Fruit fly (Drosophila melanogaster): ENCODE data around the gene CG15824.

Gene CG15824

dm6 chr2L:865851-866250 lies 19.1 kb downstream of the CG15824 start (continued):
- TF ChIP-seq Elba2 (GFP tag; optimal IDR thresholded peaks at IDR 0.05) (peak; percentile 79), CG1792 (GFP tag; optimal IDR thresholded peaks at IDR 0.05) (peak; percentile 92), Aef1 (GFP tag; IDR thresholded peaks at IDR 0.05) (peak; percentile 95), Max (GFP tag; optimal IDR thresholded peaks at IDR 0.05) (peak; percentile 96), prd (optimal IDR thresholded peaks at IDR 0.05) (no peak), prd (GFP tag; IDR thresholded peaks at IDR 0.05) (peak; percentile 97), Hr78 (GFP tag; optimal IDR thresholded peaks at IDR 0.05) (peak in 1 of 2 experiments; percentile 94), Deaf1 (tag; optimal IDR thresholded peaks at IDR 0.05) (peak; percentile 76), CG18619 (GFP tag; optimal IDR thresholded peaks at IDR 0.05) (peak; percentile 96), scrt (GFP tag; optimal IDR thresholded peaks at IDR 0.05) (peak; percentile 92), yki (optimal IDR thresholded peaks at IDR 0.05) (no peak), stwl (tag; optimal IDR thresholded peaks at IDR 0.05) (peak; percentile 43), pfk (GFP tag; optimal IDR thresholded peaks at IDR 0.05) (peak; percentile 20), CG8388 (GFP tag; optimal IDR thresholded peaks at IDR 0.05) (peak; percentile 95), CG17568 (GFP tag; optimal IDR thresholded peaks at IDR 0.05) (peak; percentile 95), grau (tag; optimal IDR thresholded peaks at IDR 0.05) (peak; percentile 94), dati (GFP tag; IDR thresholded peaks at IDR 0.05) (peak; percentile 94), CG7839 (tag; optimal IDR thresholded peaks at IDR 0.05) (peak; percentile 97), Ptx1 (GFP tag; IDR thresholded peaks at IDR 0.05) (peak; percentile 96), CG17829 (tag; optimal IDR thresholded peaks at IDR 0.05) (peak; percentile 97), Med (GFP tag) (peak; percentile 100), CG14965 (GFP tag; optimal IDR thresholded peaks at IDR 0.05; ENCODE audit: borderline replicate concordance) (peak; percentile 72), dysf (GFP tag; IDR thresholded peaks at IDR 0.05) (peak; percentile 97), HLHmδ (GFP tag; optimal IDR thresholded peaks at IDR 0.05) (no peak), Hr3 (GFP tag; optimal IDR thresholded peaks at IDR 0.05) (peak; percentile 95), mirr (GFP tag; optimal IDR thresholded peaks at IDR 0.05) (peak; percentile 77), aop (GFP tag; IDR thresholded peaks at IDR 0.05) (peak; percentile 92), crp (GFP tag; optimal IDR thresholded peaks at IDR 0.05) (peak in 1 of 2 experiments; percentile 66), E2f2 (GFP tag; IDR thresholded peaks at IDR 0.05) (peak; percentile 75), CG8765 (GFP tag; IDR thresholded peaks at IDR 0.05) (peak; percentile 93), CG9797 (GFP tag; optimal IDR thresholded peaks at IDR 0.05) (peak; percentile 48), CG10321 (GFP tag; IDR thresholded peaks at IDR 0.05) (peak; percentile 79), CG1603 (tag; optimal IDR thresholded peaks at IDR 0.05) (peak; percentile 97), Vsx1 (GFP tag; optimal IDR thresholded peaks at IDR 0.05) (peak; percentile 88), gsb (GFP tag; IDR thresholded peaks at IDR 0.05) (peak; percentile 95), CG12942 (GFP tag; optimal IDR thresholded peaks at IDR 0.05) (peak; percentile 94), bbx (GFP tag; IDR thresholded peaks at IDR 0.05; ENCODE audit: partially characterized antibody) (no peak), CG12744 (GFP tag; optimal IDR thresholded peaks at IDR 0.05) (peak; percentile 93), schlank (tag; optimal IDR thresholded peaks at IDR 0.05) (peak; percentile 92), Antp (GFP tag; optimal IDR thresholded peaks at IDR 0.05) (peak; percentile 93), toy (GFP tag; IDR thresholded peaks at IDR 0.05) (peak; percentile 88), eyg (GFP tag; optimal IDR thresholded peaks at IDR 0.05) (peak; percentile 92), CG2129 (GFP tag; IDR thresholded peaks at IDR 0.05; ENCODE audit: partially characterized antibody) (no peak), CG14441 (GFP tag; IDR thresholded peaks at IDR 0.05) (peak; percentile 97), crol (GFP tag; IDR thresholded peaks at IDR 0.05) (peak; percentile 87), dmrt99B (tag; optimal IDR thresholded peaks at IDR 0.05) (peak; percentile 98), Doc2 (GFP tag; IDR thresholded peaks at IDR 0.05) (peak; percentile 73), oc (tag; optimal IDR thresholded peaks at IDR 0.05) (peak; percentile 97), CG17385 (GFP tag; optimal IDR thresholded peaks at IDR 0.05) (peak; percentile 93), Dek (tag; optimal IDR thresholded peaks at IDR 0.05) (peak; percentile 96), CG7372 (GFP tag; IDR thresholded peaks at IDR 0.05) (peak; percentile 95)
